Fruit fly (Drosophila melanogaster): ENCODE results near the gene PH4alphaNE3.

Gene PH4alphaNE3

dm6 chr3R:30603881-30604280 is at the start of gene PH4alphaNE3:
PH4alphaNE3 (plus strand) TSS chr3R:30604181.
- TF ChIP-seq psq (optimal IDR thresholded peaks at IDR 0.05) (no peak), pan (optimal IDR thresholded peaks at IDR 0.05) (no peak), usp (GFP tag; optimal IDR thresholded peaks at IDR 0.05) (no peak), Dll (optimal IDR thresholded peaks at IDR 0.05) (no peak), EcR (GFP tag; optimal IDR thresholded peaks at IDR 0.05) (no peak), CG8478 (optimal IDR thresholded peaks at IDR 0.05) (no peak)

DNA sequence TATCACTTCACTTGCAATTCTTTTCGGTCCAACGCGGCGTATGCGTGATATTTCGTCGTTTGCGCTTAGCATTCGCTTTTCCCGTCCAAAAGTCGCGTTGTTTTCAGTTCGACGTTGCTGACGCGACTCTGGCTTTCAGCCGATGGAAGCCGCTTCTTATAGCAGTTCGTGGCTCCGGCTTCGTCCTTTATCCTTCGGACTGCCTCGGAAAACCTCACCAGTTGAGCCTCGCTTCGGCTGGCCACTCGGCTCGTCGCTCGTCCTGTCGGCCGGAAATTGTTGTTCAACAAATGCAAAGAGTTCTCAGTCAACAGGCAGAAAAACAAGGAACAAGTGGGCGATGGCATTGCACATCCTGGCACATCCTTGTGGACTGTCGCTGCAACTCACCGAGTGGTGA is 43.9 kb upstream of the PH4alphaNE3 start, which contains the start of gene CG34155:
Gene CG34155 (minus strand): TSS at position 130 of the 400 bp plus-strand sequence.
- TF ChIP-seq usp (GFP tag; optimal IDR thresholded peaks at IDR 0.05) (no peak), psq (optimal IDR thresholded peaks at IDR 0.05) (no peak), pan (optimal IDR thresholded peaks at IDR 0.05) (no peak), EcR (GFP tag; optimal IDR thresholded peaks at IDR 0.05) (no peak), CG8478 (optimal IDR thresholded peaks at IDR 0.05) (no peak), Dll (optimal IDR thresholded peaks at IDR 0.05) (no peak)

DNA sequence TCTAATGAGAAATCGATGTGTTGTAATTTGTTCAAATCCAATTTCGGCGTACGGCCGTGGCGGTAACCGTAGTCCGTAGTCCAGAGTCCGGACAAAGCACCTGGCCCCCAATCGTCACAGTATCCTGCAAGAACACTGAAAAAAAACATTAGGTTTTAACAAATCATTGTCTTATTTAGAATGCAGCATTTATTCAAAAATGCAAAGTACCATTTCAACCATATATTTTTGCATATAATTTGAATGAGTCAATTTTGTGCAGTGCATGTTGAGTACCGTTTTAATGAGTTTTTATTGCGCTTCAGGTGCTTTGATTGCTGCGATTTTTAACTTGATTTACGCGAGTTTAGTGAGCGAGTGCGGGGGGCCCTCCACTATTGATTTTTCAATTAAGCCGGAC is 42.8 kb upstream of the PH4alphaNE3 start:
- no peak for TF ChIP-seq pan (optimal IDR thresholded peaks at IDR 0.05)
- no peak for TF ChIP-seq usp (GFP tag; optimal IDR thresholded peaks at IDR 0.05)
- no peak for TF ChIP-seq Dll (optimal IDR thresholded peaks at IDR 0.05)
- TF ChIP-seq CG8478 (optimal IDR thresholded peaks at IDR 0.05): no peak
- TF ChIP-seq psq (optimal IDR thresholded peaks at IDR 0.05): no peak
- TF ChIP-seq EcR (GFP tag; optimal IDR thresholded peaks at IDR 0.05): no peak

dm6 chr3R:30562733-30563259 is 41.2 kb upstream of the PH4alphaNE3 start:
- no peak for TF ChIP-seq pan (optimal IDR thresholded peaks at IDR 0.05)
- TF ChIP-seq EcR (GFP tag; optimal IDR thresholded peaks at IDR 0.05): no peak
- no peak for TF ChIP-seq Dll (optimal IDR thresholded peaks at IDR 0.05)
- no peak for TF ChIP-seq CG8478 (optimal IDR thresholded peaks at IDR 0.05)
- no peak for TF ChIP-seq psq (optimal IDR thresholded peaks at IDR 0.05)
- no peak for TF ChIP-seq usp (GFP tag; optimal IDR thresholded peaks at IDR 0.05)

- no peak for TF ChIP-seq CG8478 (optimal IDR thresholded peaks at IDR 0.05)
Measured at dm6 chr3R:30563260-30564080, 40.5 kb upstream of the PH4alphaNE3 start.

DNA sequence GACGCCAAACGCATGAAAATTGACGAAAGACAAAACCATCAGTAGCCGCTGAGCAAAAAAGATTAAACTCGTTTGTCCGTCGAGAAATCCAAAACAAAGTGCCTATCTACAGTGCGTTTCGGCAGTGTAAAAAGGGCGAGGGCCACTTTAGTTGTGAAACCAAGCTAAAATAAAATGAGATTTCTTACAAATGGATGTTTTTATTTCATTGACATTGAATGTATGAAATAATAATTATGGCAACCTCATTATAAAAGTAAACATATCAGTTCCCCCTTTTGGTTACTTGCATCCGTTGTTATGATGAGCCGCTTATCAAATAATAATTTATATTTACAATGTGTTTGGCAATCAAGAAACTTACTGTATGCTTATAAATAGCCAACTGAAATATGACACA is 39.5 kb upstream of the PH4alphaNE3 start:
- no peak for TF ChIP-seq EcR (GFP tag; optimal IDR thresholded peaks at IDR 0.05)
- TF ChIP-seq usp (GFP tag; optimal IDR thresholded peaks at IDR 0.05): no peak
- TF ChIP-seq pan (optimal IDR thresholded peaks at IDR 0.05): no peak
- TF ChIP-seq CG8478 (optimal IDR thresholded peaks at IDR 0.05): no peak
- TF ChIP-seq psq (optimal IDR thresholded peaks at IDR 0.05): no peak
- no peak for TF ChIP-seq Dll (optimal IDR thresholded peaks at IDR 0.05)

dm6 chr3R:30566181-30566902 is 37.6 kb upstream of the PH4alphaNE3 start:
- peak in 1 of 2 experiments; percentile 42 for TF ChIP-seq EcR (GFP tag; optimal IDR thresholded peaks at IDR 0.05)
- no peak for TF ChIP-seq usp (GFP tag; optimal IDR thresholded peaks at IDR 0.05)

- TF ChIP-seq pan (optimal IDR thresholded peaks at IDR 0.05) (peak; percentile 43), EcR (GFP tag; optimal IDR thresholded peaks at IDR 0.05) (no peak)
Measured at dm6 chr3R:30567215-30567614, 36.8 kb upstream of the PH4alphaNE3 start.

dm6 chr3R:30570554-30571141 is 33.3 kb upstream of the PH4alphaNE3 start:
- TF ChIP-seq EcR (GFP tag; optimal IDR thresholded peaks at IDR 0.05) (no peak), Dll (optimal IDR thresholded peaks at IDR 0.05) (no peak), usp (GFP tag; optimal IDR thresholded peaks at IDR 0.05) (no peak), CG8478 (optimal IDR thresholded peaks at IDR 0.05) (no peak), pan (optimal IDR thresholded peaks at IDR 0.05) (no peak), psq (optimal IDR thresholded peaks at IDR 0.05) (no peak)

- no peak for TF ChIP-seq pan (optimal IDR thresholded peaks at IDR 0.05)
- TF ChIP-seq CG8478 (optimal IDR thresholded peaks at IDR 0.05): no peak
- TF ChIP-seq Dll (optimal IDR thresholded peaks at IDR 0.05): no peak
- no peak for TF ChIP-seq usp (GFP tag; optimal IDR thresholded peaks at IDR 0.05)
- no peak for TF ChIP-seq EcR (GFP tag; optimal IDR thresholded peaks at IDR 0.05)
- no peak for TF ChIP-seq psq (optimal IDR thresholded peaks at IDR 0.05)
Measured at dm6 chr3R:30579129-30579528, 24.9 kb upstream of the PH4alphaNE3 start, which contains the start of gene CG9702. CG9702 (plus strand) TSS chr3R:30579429.

- TF ChIP-seq CG8478 (optimal IDR thresholded peaks at IDR 0.05) (no peak), usp (GFP tag; optimal IDR thresholded peaks at IDR 0.05) (no peak), pan (optimal IDR thresholded peaks at IDR 0.05) (no peak), EcR (GFP tag; optimal IDR thresholded peaks at IDR 0.05) (no peak), Dll (optimal IDR thresholded peaks at IDR 0.05) (no peak), psq (optimal IDR thresholded peaks at IDR 0.05) (no peak)
Measured at dm6 chr3R:30583542-30583941, 20.4 kb upstream of the PH4alphaNE3 start, which contains the start of gene Rpt6R. Rpt6R (minus strand) TSS chr3R:30583697.

dm6 chr3R:30587196-30587753 is 16.7 kb upstream of the PH4alphaNE3 start, which contains the start of gene CG9717:
CG9717 (minus strand) TSS chr3R:30587302.
- TF ChIP-seq CG8478 (optimal IDR thresholded peaks at IDR 0.05): no peak
